Worm (Caenorhabditis elegans) whole organism, L3 larva: Measurements from ENCODE around the gene Y43F8C.9.

Source experiments
- ceh-82 ChIP-seq: fragments of 150-350 bp; optimal IDR thresholded peaks from 2 replicates; lab custom pipeline; 2014; ENCODE audit warnings: missing biosample characterization, missing genetic modification characterization
- nhr-25 ChIP-seq: sonication (generic microtip); optimal IDR thresholded peaks from 2 replicates; lab custom pipeline; 2017; ENCODE audit warnings: missing biosample characterization, missing genetic modification characterization
- nhr-67 ChIP-seq: fragments of 150-350 bp; optimal IDR thresholded peaks from 2 replicates; lab custom pipeline; 2014; ENCODE audit warnings: missing biosample characterization, missing genetic modification characterization
- skn-1 ChIP-seq: fragments of 150-350 bp; optimal IDR thresholded peaks from 2 replicates; lab custom pipeline; 2014; ENCODE audit warnings: missing biosample characterization, missing genetic modification characterization
- snpc-4 ChIP-seq: fragments of 150-350 bp; optimal IDR thresholded peaks from 2 replicates; lab custom pipeline; 2014; ENCODE audit warnings: missing biosample characterization, missing genetic modification characterization

DNA sequence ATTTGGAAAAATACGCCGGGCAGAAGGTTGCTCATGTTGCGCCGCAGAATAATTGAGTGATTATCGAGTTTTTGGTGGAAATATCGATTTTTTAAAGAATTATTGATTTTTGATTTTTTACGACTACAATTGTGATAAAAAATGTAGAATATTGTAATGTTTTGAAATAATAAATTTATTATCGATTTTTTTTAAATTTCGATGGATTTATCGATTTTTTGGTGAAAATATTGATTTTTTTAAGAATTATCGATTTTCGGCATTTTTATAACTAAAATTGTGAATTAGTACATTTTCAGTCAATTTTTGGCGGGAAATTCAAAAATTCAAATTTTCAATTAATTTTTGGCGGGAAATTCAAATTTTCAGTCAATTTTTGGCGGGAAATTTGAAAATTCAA is 15.3 kb upstream of the Y43F8C.9 start:
- TF ChIP-seq nhr-67 (tag; lab: Kevin White, UChicago) (no peak), nhr-25 (tag; lab: Kevin White, UChicago) (no peak), skn-1 (tag; lab: Kevin White, UChicago) (no peak), ceh-82 (tag; lab: Kevin White, UChicago) (no peak), snpc-4 (tag; lab: Kevin White, UChicago) (no peak)
